Fruit fly (Drosophila melanogaster): ENCODE data around the gene GstD9.

DNA sequence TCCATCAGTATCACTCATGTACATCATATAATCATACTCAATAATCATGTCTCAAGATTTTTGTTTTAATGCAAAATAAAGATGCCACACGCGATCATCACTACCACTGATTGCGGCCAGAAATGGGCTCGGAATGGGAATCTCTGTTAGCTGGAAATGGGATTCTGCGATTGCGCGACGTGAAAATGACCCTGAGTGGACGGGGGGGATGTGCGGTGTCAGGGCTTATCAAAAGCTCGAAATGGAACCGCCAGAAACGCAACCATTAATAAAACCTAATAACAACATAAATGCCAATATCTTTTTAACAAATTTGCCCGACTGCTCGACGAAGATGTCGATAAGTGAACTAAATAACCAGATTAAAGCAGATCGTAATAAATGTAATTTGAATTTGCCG lies 50.9 kb downstream of the GstD9 start:
- TF ChIP-seq Dll (optimal IDR thresholded peaks at IDR 0.05) = no peak
- TF ChIP-seq usp (GFP tag; optimal IDR thresholded peaks at IDR 0.05) = no peak
